Worm (Caenorhabditis elegans): ENCODE measurements around the gene F56D6.9.

- TF ChIP-seq snpc-4 (GFP tag; optimal IDR thresholded peaks at IDR 0.05) (no peak), snpc-4 (tag; optimal IDR thresholded peaks at IDR 0.05) (no peak), hrde-1 (tag; optimal IDR thresholded peaks at IDR 0.05; ENCODE audit: borderline replicate concordance) (no peak)
These were observed 44.6 kb upstream of the F56D6.9 start for ce11 chrIV:3847489-3847888.

Data from whole organism, young adult.